Fruit fly (Drosophila melanogaster): ENCODE data around the gene CG45122.

CG45122 gene

dm6 chr3R:13012351-13012750 lies 31.6 kb upstream of the CG45122 start:
- TF ChIP-seq bab1 (GFP tag; optimal IDR thresholded peaks at IDR 0.05), result peak; percentile 6
- TF ChIP-seq Crg-1 (GFP tag; optimal IDR thresholded peaks at IDR 0.05), result peak; percentile 63
- TF ChIP-seq CG5204 (GFP tag; optimal IDR thresholded peaks at IDR 0.05), result no peak
- TF ChIP-seq CG7045 (GFP tag; optimal IDR thresholded peaks at IDR 0.05), result peak; percentile 34
- TF ChIP-seq Mnt (GFP tag; optimal IDR thresholded peaks at IDR 0.05), result peak; percentile 84
- peak; percentile 71 for TF ChIP-seq CG1620 (GFP tag; optimal IDR thresholded peaks at IDR 0.05)
- peak; percentile 62 for TF ChIP-seq CG7101 (tag; optimal IDR thresholded peaks at IDR 0.05)
- TF ChIP-seq cic (GFP tag; optimal IDR thresholded peaks at IDR 0.05), result peak; percentile 83
- TF ChIP-seq ovo (GFP tag; optimal IDR thresholded peaks at IDR 0.05), result peak; percentile 48
- TF ChIP-seq CG12768 (GFP tag; optimal IDR thresholded peaks at IDR 0.05), result peak; percentile 80
- TF ChIP-seq cnc (optimal IDR thresholded peaks at IDR 0.05), result peak; percentile 91 to 95
- TF ChIP-seq toe (GFP tag; optimal IDR thresholded peaks at IDR 0.05), result peak; percentile 37
- peak; percentile 72 for TF ChIP-seq Hr96 (GFP tag; optimal IDR thresholded peaks at IDR 0.05)
- peak; percentile 42 for TF ChIP-seq CG33017 (tag; optimal IDR thresholded peaks at IDR 0.05)
- TF ChIP-seq kay (GFP tag; ENCODE audit: borderline replicate concordance), result no peak
- TF ChIP-seq tj (GFP tag; optimal IDR thresholded peaks at IDR 0.05), result peak; percentile 80
- peak; percentile 63 for TF ChIP-seq CG14711 (tag; optimal IDR thresholded peaks at IDR 0.05)
- peak; percentile 87 for TF ChIP-seq pad (GFP tag; optimal IDR thresholded peaks at IDR 0.05)
- peak; percentile 30 for TF ChIP-seq Clk (GFP tag; optimal IDR thresholded peaks at IDR 0.05)
- TF ChIP-seq CG11617 (GFP tag; optimal IDR thresholded peaks at IDR 0.05), result peak; percentile 65

dm6 chr3R:13012990-13013389 lies 31.0 kb upstream of the CG45122 start:
- TF ChIP-seq CG7101 (tag; optimal IDR thresholded peaks at IDR 0.05) (no peak), tj (GFP tag; optimal IDR thresholded peaks at IDR 0.05) (no peak), pad (GFP tag; optimal IDR thresholded peaks at IDR 0.05) (peak; percentile 43)

- TF ChIP-seq kay (GFP tag; ENCODE audit: borderline replicate concordance) (peak; percentile 89), toe (GFP tag; optimal IDR thresholded peaks at IDR 0.05) (no peak), CG11617 (GFP tag; optimal IDR thresholded peaks at IDR 0.05) (no peak), tj (GFP tag; optimal IDR thresholded peaks at IDR 0.05) (peak; percentile 96), CG14711 (tag; optimal IDR thresholded peaks at IDR 0.05) (peak; percentile 23)
Measured at dm6 chr3R:13014168-13014881, 29.6 kb upstream of the CG45122 start.

- TF ChIP-seq CG14711 (tag; optimal IDR thresholded peaks at IDR 0.05), result no peak
- TF ChIP-seq Clk (GFP tag; optimal IDR thresholded peaks at IDR 0.05), result no peak
- no peak for TF ChIP-seq ovo (GFP tag; optimal IDR thresholded peaks at IDR 0.05)
- no peak for TF ChIP-seq Hr96 (GFP tag; optimal IDR thresholded peaks at IDR 0.05)
- no peak for TF ChIP-seq CG7101 (tag; optimal IDR thresholded peaks at IDR 0.05)
Measured at dm6 chr3R:13015402-13015801, 28.6 kb upstream of the CG45122 start.

- TF ChIP-seq CG7045 (GFP tag; optimal IDR thresholded peaks at IDR 0.05), result no peak
- peak; percentile 15 for TF ChIP-seq ovo (GFP tag; optimal IDR thresholded peaks at IDR 0.05)
- no peak for TF ChIP-seq Clk (GFP tag; optimal IDR thresholded peaks at IDR 0.05)
- TF ChIP-seq Crg-1 (GFP tag; optimal IDR thresholded peaks at IDR 0.05), result no peak
- peak; percentile 67 for TF ChIP-seq kay (GFP tag; ENCODE audit: borderline replicate concordance)
- no peak for TF ChIP-seq Mnt (GFP tag; optimal IDR thresholded peaks at IDR 0.05)
- no peak for TF ChIP-seq pad (GFP tag; optimal IDR thresholded peaks at IDR 0.05)
- no peak for TF ChIP-seq bab1 (GFP tag; optimal IDR thresholded peaks at IDR 0.05)
- peak; percentile 21 for TF ChIP-seq CG12768 (GFP tag; optimal IDR thresholded peaks at IDR 0.05)
- no peak for TF ChIP-seq CG7101 (tag; optimal IDR thresholded peaks at IDR 0.05)
Measured at dm6 chr3R:13015811-13016766, 27.9 kb upstream of the CG45122 start.

- peak; percentile 90 for TF ChIP-seq cic (GFP tag; optimal IDR thresholded peaks at IDR 0.05)
- TF ChIP-seq CG14711 (tag; optimal IDR thresholded peaks at IDR 0.05), result no peak
- no peak for TF ChIP-seq ovo (GFP tag; optimal IDR thresholded peaks at IDR 0.05)
- no peak for TF ChIP-seq CG7101 (tag; optimal IDR thresholded peaks at IDR 0.05)
- no peak for TF ChIP-seq Clk (GFP tag; optimal IDR thresholded peaks at IDR 0.05)
- TF ChIP-seq toe (GFP tag; optimal IDR thresholded peaks at IDR 0.05), result no peak
- TF ChIP-seq bab1 (GFP tag; optimal IDR thresholded peaks at IDR 0.05), result no peak
- peak; percentile 40 for TF ChIP-seq tj (GFP tag; optimal IDR thresholded peaks at IDR 0.05)
- peak; percentile 65 for TF ChIP-seq Mnt (GFP tag; optimal IDR thresholded peaks at IDR 0.05)
- TF ChIP-seq CG7045 (GFP tag; optimal IDR thresholded peaks at IDR 0.05), result no peak
- TF ChIP-seq cnc (optimal IDR thresholded peaks at IDR 0.05), result no peak
- TF ChIP-seq CG5204 (GFP tag; optimal IDR thresholded peaks at IDR 0.05), result no peak
- TF ChIP-seq pad (GFP tag; optimal IDR thresholded peaks at IDR 0.05), result no peak
- peak; percentile 8 for TF ChIP-seq CG11617 (GFP tag; optimal IDR thresholded peaks at IDR 0.05)
- TF ChIP-seq CG33017 (tag; optimal IDR thresholded peaks at IDR 0.05), result no peak
- TF ChIP-seq Hr96 (GFP tag; optimal IDR thresholded peaks at IDR 0.05), result no peak
- TF ChIP-seq CG12768 (GFP tag; optimal IDR thresholded peaks at IDR 0.05), result peak; percentile 47
- peak; percentile 91 for TF ChIP-seq kay (GFP tag; ENCODE audit: borderline replicate concordance)
- TF ChIP-seq CG1620 (GFP tag; optimal IDR thresholded peaks at IDR 0.05), result no peak
- TF ChIP-seq Crg-1 (GFP tag; optimal IDR thresholded peaks at IDR 0.05), result no peak
Measured at dm6 chr3R:13017623-13018036, 26.3 kb upstream of the CG45122 start.

Data from whole organism, adult.